Worm (Caenorhabditis elegans): ENCODE measurements around the gene C12D8.20.

DNA sequence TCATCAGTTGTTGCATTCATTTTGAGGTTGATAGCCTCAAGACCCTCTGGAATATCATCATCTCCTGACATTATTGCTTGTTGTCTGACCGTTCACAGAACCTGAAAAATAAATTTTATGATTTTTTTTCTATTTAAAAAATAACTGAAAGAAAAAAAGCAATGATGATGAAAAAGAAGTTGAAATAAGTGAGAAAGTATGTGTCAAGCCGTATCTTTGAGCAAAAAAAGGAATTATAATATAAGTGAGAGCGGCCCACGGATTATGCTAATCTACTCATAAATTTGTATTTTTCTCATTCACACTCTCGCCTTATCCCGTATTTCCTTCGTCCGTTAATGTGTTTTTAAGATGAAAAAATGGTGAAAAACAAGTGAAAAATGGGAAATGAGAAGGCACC lies 48.1 kb downstream of the C12D8.20 start, which contains the start of gene ric-4:
- TF ChIP-seq unc-42 (tag; optimal IDR thresholded peaks at IDR 0.05) = no peak
- TF ChIP-seq ceh-34 (tag; optimal IDR thresholded peaks at IDR 0.05) = no peak
- TF ChIP-seq fkh-10 (GFP tag; optimal IDR thresholded peaks at IDR 0.05) = no peak
- TF ChIP-seq tbx-7 (tag; optimal IDR thresholded peaks at IDR 0.05) = no peak
- no peak for TF ChIP-seq hlh-6 (tag; optimal IDR thresholded peaks at IDR 0.05)
- TF ChIP-seq rnt-1 (tag; optimal IDR thresholded peaks at IDR 0.05) = no peak
- no peak for TF ChIP-seq K09A11.1 (tag; optimal IDR thresholded peaks at IDR 0.05; ENCODE audit: insufficient read depth)
- no peak for TF ChIP-seq hlh-13 (GFP tag; optimal IDR thresholded peaks at IDR 0.05)
- no peak for TF ChIP-seq pag-3 (tag; optimal IDR thresholded peaks at IDR 0.05; ENCODE audit: borderline replicate concordance)
- no peak for TF ChIP-seq tbx-2 (tag; optimal IDR thresholded peaks at IDR 0.05)
- TF ChIP-seq ceh-31 (tag; optimal IDR thresholded peaks at IDR 0.05) = no peak
- no peak for TF ChIP-seq hlh-15 (tag; optimal IDR thresholded peaks at IDR 0.05)
- TF ChIP-seq ceh-14 (tag; optimal IDR thresholded peaks at IDR 0.05) = no peak
- no peak for TF ChIP-seq sox-2 (GFP tag; IDR thresholded peaks at IDR 0.05)

Data from whole organism, late embryonic.